Fruit fly (Drosophila melanogaster) whole organism, embryonic: Measurements from ENCODE around the gene CG44158.
A peak's percentile ranks its signal among the peaks of the same experiment; 100 is the strongest.

Source experiments
- Ada2b ChIP-seq: fragments of 200-800 bp; sonication (Bioruptor generic); IDR thresholded peaks from 2 replicates; pipeline ENCODE4 v1.3.6; 2022; ENCODE audit warnings: missing biosample characterization, missing genetic modification characterization
- CG11085 ChIP-seq: fragments of 200-800 bp; sonication (Bioruptor generic); IDR thresholded peaks from 2 replicates; pipeline ENCODE4 v1.3.6; 2022; ENCODE audit warnings: missing biosample characterization, missing genetic modification characterization
- CG13775 ChIP-seq: fragments of 200-800 bp; sonication (Bioruptor generic); optimal IDR thresholded peaks from 3 replicates; lab custom pipeline; 2017; ENCODE audit warnings: missing biosample characterization, mild to moderate bottlenecking, missing genetic modification characterization
- CG1529 ChIP-seq: fragments of 200-800 bp; sonication (Bioruptor generic); optimal IDR thresholded peaks from 3 replicates; lab custom pipeline; 2018; ENCODE audit warnings: missing biosample characterization, missing genetic modification characterization
- CG18599 ChIP-seq: fragments of 200-800 bp; sonication (Bioruptor generic); optimal IDR thresholded peaks from 3 replicates; lab custom pipeline; 2017; ENCODE audit warnings: missing biosample characterization, missing genetic modification characterization, mild to moderate bottlenecking, moderate library complexity, missing genetic modification reagents
- CG6683 ChIP-seq: fragments of 200-800 bp; sonication (Bioruptor generic); optimal IDR thresholded peaks from 2 replicates; lab custom pipeline; 2017; ENCODE audit warnings: missing biosample characterization, mild to moderate bottlenecking, missing genetic modification characterization, missing genetic modification reagents
- Doc3 ChIP-seq: fragments of 200-800 bp; sonication (Bioruptor generic); IDR thresholded peaks from 3 replicates; pipeline ENCODE4 v1.3.6; 2022; ENCODE audit warnings: missing biosample characterization, missing genetic modification characterization; ENCODE audit not compliant: partially characterized antibody
- Meics ChIP-seq: fragments of 200-800 bp; sonication (Bioruptor generic); optimal IDR thresholded peaks from 2 replicates; lab custom pipeline; 2017; ENCODE audit warnings: missing biosample characterization, mild to moderate bottlenecking, missing genetic modification characterization
- Rfx ChIP-seq: fragments of 200-800 bp; sonication (Bioruptor generic); IDR thresholded peaks from 2 replicates; pipeline ENCODE4 v1.3.6; 2022; ENCODE audit warnings: missing biosample characterization, missing genetic modification characterization
- Xrp1 ChIP-seq: fragments of 200-800 bp; sonication (Bioruptor generic); IDR thresholded peaks from 2 replicates; pipeline ENCODE4 v1.3.6; 2022; ENCODE audit warnings: missing biosample characterization, missing genetic modification characterization
- br ChIP-seq: fragments of >200 bp; optimal IDR thresholded peaks from 2 replicates; lab custom pipeline; 2017
- da ChIP-seq: fragments of 200-800 bp; sonication (Bioruptor generic); optimal IDR thresholded peaks from 2 replicates; lab custom pipeline; 2016; ENCODE audit warnings: missing biosample characterization, missing genetic modification characterization
- dati ChIP-seq: fragments of 200-800 bp; sonication (Bioruptor generic); IDR thresholded peaks from 2 replicates; pipeline ENCODE4 v1.3.6; 2022; ENCODE audit warnings: missing biosample characterization, missing genetic modification characterization
- esg ChIP-seq: fragments of 200-800 bp; sonication (Bioruptor generic); conservative IDR thresholded peaks from 2 replicates; pipeline ENCODE4 v1.3.6; 2022; ENCODE audit warnings: missing biosample characterization, missing genetic modification characterization
- sd ChIP-seq: fragments of 200-800 bp; sonication (Bioruptor generic); optimal IDR thresholded peaks from 3 replicates; lab custom pipeline; 2018; ENCODE audit warnings: missing biosample characterization, mild to moderate bottlenecking, missing genetic modification characterization, moderate library complexity
- stc ChIP-seq: fragments of 200-800 bp; sonication (Bioruptor generic); IDR thresholded peaks from 2 replicates; pipeline ENCODE4 v1.3.6; 2022; ENCODE audit warnings: missing biosample characterization, missing genetic modification characterization
- zfh1 ChIP-seq: fragments of 200-800 bp; sonication (Bioruptor generic); IDR thresholded peaks from 3 replicates; pipeline ENCODE4 v1.3.6; 2022; ENCODE audit warnings: missing biosample characterization, missing genetic modification characterization

Gene CG44158

DNA sequence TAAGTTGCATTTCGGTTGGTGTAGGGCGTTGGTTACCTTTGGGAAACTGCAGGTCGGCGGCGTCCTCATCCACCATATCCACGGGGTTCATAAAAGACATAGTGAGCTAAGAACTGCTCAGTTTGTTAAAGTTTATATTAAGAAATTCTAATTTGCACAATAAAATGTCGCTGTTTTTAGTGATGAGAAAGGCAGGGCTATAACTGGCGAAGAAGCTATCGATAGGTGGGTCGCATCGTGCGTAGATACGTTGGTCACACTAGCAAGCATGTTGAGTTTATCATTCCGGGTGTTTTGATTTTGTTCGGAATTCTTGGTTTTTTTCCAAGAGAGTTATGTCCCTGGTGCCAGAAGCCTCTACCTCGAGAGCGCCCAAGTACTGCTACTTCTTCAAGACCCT, 46.7 kb downstream of the CG44158 start, which contains the start of the genes Ada2a, Polr2D, Tgs1 and moi (continued):
- TF ChIP-seq CG11085, result no peak
- no peak for TF ChIP-seq Ada2b
- TF ChIP-seq CG13775 (GFP tag; lab: Kevin White, UChicago), result no peak
- TF ChIP-seq sd (tag; lab: Kevin White, UChicago), result peak; percentile 40
- no peak for TF ChIP-seq br (lab: Kevin White, UChicago)
- TF ChIP-seq stc, result no peak
- no peak for TF ChIP-seq Meics (GFP tag; lab: Kevin White, UChicago)
- no peak for TF ChIP-seq dati (GFP tag; lab: Robert Waterston, UW)
- TF ChIP-seq CG18599, result no peak
- no peak for TF ChIP-seq CG6683 (GFP tag; lab: Kevin White, UChicago)
- no peak for TF ChIP-seq da (GFP tag; lab: Kevin White, UChicago)
- no peak for TF ChIP-seq Xrp1 (GFP tag; lab: Robert Waterston, UW)
- no peak for TF ChIP-seq Rfx (GFP tag; lab: Robert Waterston, UW)
- TF ChIP-seq zfh1 (GFP tag; lab: Robert Waterston, UW), result no peak
- TF ChIP-seq Doc3 (GFP tag; lab: Robert Waterston, UW), result peak; percentile 76
- no peak for TF ChIP-seq esg (GFP tag; lab: Robert Waterston, UW)
- no peak for TF ChIP-seq CG1529 (GFP tag; lab: Kevin White, UChicago)
